Worm (Caenorhabditis elegans) whole organism, mixed stage, embryonic: ENCODE measurements around the gene prp-9.

ENCODE experiments used
- nhr-28 ChIP-seq: fragments of 150-350 bp; optimal IDR thresholded peaks from 2 replicates; lab custom pipeline; 2014; ENCODE audit warnings: missing biosample characterization, missing genetic modification characterization
- unc-39 ChIP-seq: fragments of 150-350 bp; optimal IDR thresholded peaks from 2 replicates; lab custom pipeline; 2014; ENCODE audit warnings: missing biosample characterization, missing genetic modification characterization

ce11 chrII:8536060-8536459 lies 10.9 kb upstream of the prp-9 start, which contains the start of gene W01C9.2:
- TF ChIP-seq nhr-28 (tag; lab: Kevin White, UChicago) (no peak), unc-39 (tag; lab: Kevin White, UChicago) (no peak)
